Worm (Caenorhabditis elegans): ENCODE results near the gene srh-141.

DNA sequence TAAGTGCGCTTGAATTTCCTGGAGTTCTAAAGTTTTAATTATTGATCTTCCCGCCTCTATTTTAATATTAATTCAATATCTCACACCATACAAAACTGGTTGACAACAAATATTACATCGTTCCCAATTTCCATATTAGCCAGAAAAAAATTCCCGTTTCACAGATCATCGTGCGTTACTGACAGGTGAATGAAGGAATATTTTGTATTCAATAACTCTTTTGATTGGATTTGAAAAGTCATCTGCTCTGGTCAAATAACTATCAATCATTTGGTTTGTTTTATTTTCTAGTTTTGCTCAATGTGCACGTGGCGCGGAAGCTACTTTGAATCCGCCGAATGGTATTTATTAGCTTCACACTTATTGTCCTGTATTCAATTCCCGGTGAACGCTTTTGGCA is 40.0 kb downstream of the srh-141 start, which contains the start of gene srh-139:
- no peak for TF ChIP-seq ztf-23 (GFP tag; IDR thresholded peaks at IDR 0.05)
- TF ChIP-seq med-1 (GFP tag; optimal IDR thresholded peaks at IDR 0.05; ENCODE audit: insufficient read depth) = no peak
- TF ChIP-seq ref-1 (GFP tag; conservative IDR thresholded peaks at IDR 0.05) = no peak
